Fruit fly (Drosophila melanogaster) whole organism, embryonic: ENCODE measurements around the gene odd.
A peak's percentile ranks its signal among the peaks of the same experiment; 100 is the strongest.

Source experiments
- CG10267 ChIP-seq: fragments of 200-800 bp; sonication (Bioruptor generic); optimal IDR thresholded peaks from 2 replicates; lab custom pipeline; 2018; ENCODE audit warnings: missing biosample characterization, mild to moderate bottlenecking, missing genetic modification characterization, moderate library complexity
- CG10321 ChIP-seq: fragments of 200-800 bp; sonication (Bioruptor generic); IDR thresholded peaks from 2 replicates; pipeline ENCODE4 v1.3.6; 2022; ENCODE audit warnings: missing biosample characterization, missing genetic modification characterization
- CG12219 ChIP-seq: fragments of 200-800 bp; sonication (Bioruptor generic); optimal IDR thresholded peaks from 3 replicates; lab custom pipeline; 2018; ENCODE audit warnings: missing biosample characterization, mild to moderate bottlenecking, missing genetic modification characterization
- CG12299 ChIP-seq: fragments of 200-800 bp; sonication (Bioruptor generic); optimal IDR thresholded peaks from 2 replicates; lab custom pipeline; 2018; ENCODE audit warnings: missing biosample characterization, mild to moderate bottlenecking, missing genetic modification characterization
- CG12659 ChIP-seq: fragments of 200-800 bp; sonication (Bioruptor generic); optimal IDR thresholded peaks from 3 replicates; lab custom pipeline; 2017; ENCODE audit warnings: mild to moderate bottlenecking, missing biosample characterization, missing genetic modification reagents, missing genetic modification characterization
- CG12744 ChIP-seq: fragments of 200-800 bp; sonication (Bioruptor generic); optimal IDR thresholded peaks from 2 replicates; lab custom pipeline; 2016; ENCODE audit warnings: missing biosample characterization, missing genetic modification characterization
- CG14050 ChIP-seq: fragments of 200-800 bp; sonication (Bioruptor generic); IDR thresholded peaks from 3 replicates; pipeline ENCODE4 v1.3.6; 2022; ENCODE audit warnings: missing biosample characterization, missing genetic modification characterization
- CG14441 ChIP-seq: fragments of 200-800 bp; sonication (Bioruptor generic); IDR thresholded peaks from 2 replicates; pipeline ENCODE4 v1.3.6; 2022; ENCODE audit warnings: missing biosample characterization, missing genetic modification characterization
- CG15011 ChIP-seq: fragments of 200-800 bp; sonication (Bioruptor generic); optimal IDR thresholded peaks from 3 replicates; lab custom pipeline; 2018; ENCODE audit warnings: missing biosample characterization, mild to moderate bottlenecking, missing genetic modification characterization
- CG15073 ChIP-seq: fragments of 200-800 bp; sonication (Bioruptor generic); optimal IDR thresholded peaks from 2 replicates; lab custom pipeline; 2016; ENCODE audit warnings: missing biosample characterization, missing genetic modification characterization
- CG17912 ChIP-seq: fragments of 200-800 bp; sonication (Bioruptor generic); optimal IDR thresholded peaks from 2 replicates; lab custom pipeline; 2018; ENCODE audit warnings: missing biosample characterization, mild to moderate bottlenecking, missing genetic modification characterization
- CG1792 ChIP-seq: fragments of 200-800 bp; sonication (Bioruptor generic); optimal IDR thresholded peaks from 2 replicates; lab custom pipeline; 2016; ENCODE audit warnings: missing biosample characterization, missing genetic modification characterization
- CG18476 ChIP-seq: fragments of 200-800 bp; sonication (Bioruptor generic); optimal IDR thresholded peaks from 2 replicates; lab custom pipeline; 2016; ENCODE audit warnings: missing biosample characterization, mild to moderate bottlenecking, missing genetic modification characterization
- CG3065 ChIP-seq: fragments of 200-800 bp; sonication (Bioruptor generic); optimal IDR thresholded peaks from 2 replicates; lab custom pipeline; 2016; ENCODE audit warnings: missing biosample characterization, missing genetic modification characterization
- CG31224 ChIP-seq: fragments of 200-800 bp; sonication (Bioruptor generic); IDR thresholded peaks from 2 replicates; pipeline ENCODE4 v1.3.6; 2022; ENCODE audit warnings: missing biosample characterization, missing genetic modification characterization
- CG31441 ChIP-seq: fragments of 200-800 bp; sonication (Bioruptor generic); IDR thresholded peaks from 2 replicates; pipeline ENCODE4 v1.3.6; 2022; ENCODE audit warnings: missing biosample characterization, missing genetic modification characterization
- CG34376 ChIP-seq: fragments of 200-800 bp; sonication (Bioruptor generic); optimal IDR thresholded peaks from 2 replicates; lab custom pipeline; 2018; ENCODE audit warnings: missing biosample characterization, mild to moderate bottlenecking, missing genetic modification characterization
- CG3838 ChIP-seq: fragments of 200-800 bp; sonication (Bioruptor generic); optimal IDR thresholded peaks from 3 replicates; lab custom pipeline; 2016; ENCODE audit warnings: missing biosample characterization, missing genetic modification characterization
- CG4820 ChIP-seq: fragments of 200-800 bp; sonication (Bioruptor generic); optimal IDR thresholded peaks from 3 replicates; lab custom pipeline; 2016; ENCODE audit warnings: missing biosample characterization, missing genetic modification characterization
- CG6254 ChIP-seq: fragments of 200-800 bp; sonication (Bioruptor generic); optimal IDR thresholded peaks from 3 replicates; lab custom pipeline; 2017; ENCODE audit warnings: mild to moderate bottlenecking, missing biosample characterization, missing genetic modification reagents, missing genetic modification characterization
- CG7556 ChIP-seq: fragments of 200-800 bp; sonication (Bioruptor generic); optimal IDR thresholded peaks from 2 replicates; lab custom pipeline; 2017; ENCODE audit warnings: missing biosample characterization, mild to moderate bottlenecking, missing genetic modification characterization
- CG7928 ChIP-seq: fragments of 200-800 bp; sonication (Bioruptor generic); optimal IDR thresholded peaks from 2 replicates; lab custom pipeline; 2017; ENCODE audit warnings: missing biosample characterization, mild to moderate bottlenecking, missing genetic modification characterization
- CG8089 ChIP-seq: fragments of 200-800 bp; sonication (Bioruptor generic); optimal IDR thresholded peaks from 3 replicates; lab custom pipeline; 2016; ENCODE audit warnings: missing biosample characterization, missing genetic modification characterization
- CG9215 ChIP-seq: fragments of 200-800 bp; sonication (Bioruptor generic); IDR thresholded peaks from 2 replicates; pipeline ENCODE4 v1.3.6; 2022; ENCODE audit warnings: missing biosample characterization, missing genetic modification characterization
- CTCF ChIP-seq: fragments of 200-800 bp; sonication (Bioruptor generic); optimal IDR thresholded peaks from 2 replicates; lab custom pipeline; 2017; ENCODE audit warnings: missing biosample characterization, mild to moderate bottlenecking, missing genetic modification characterization, moderate library complexity
- CoRest ChIP-seq: fragments of 200-800 bp; sonication (Bioruptor generic); optimal IDR thresholded peaks from 3 replicates; lab custom pipeline; 2018; ENCODE audit warnings: missing biosample characterization, mild to moderate bottlenecking, missing genetic modification characterization, moderate library complexity
- D19B ChIP-seq: fragments of 200-800 bp; sonication (Bioruptor generic); optimal IDR thresholded peaks from 2 replicates; lab custom pipeline; 2017; ENCODE audit warnings: missing biosample characterization, mild to moderate bottlenecking, missing genetic modification characterization
- ERR ChIP-seq: fragments of 200-800 bp; sonication (Bioruptor generic); optimal IDR thresholded peaks from 2 replicates; lab custom pipeline; 2016; ENCODE audit warnings: missing biosample characterization, missing genetic modification characterization
- Fer2 ChIP-seq: fragments of 200-800 bp; sonication (Bioruptor generic); optimal IDR thresholded peaks from 2 replicates; lab custom pipeline; 2018; ENCODE audit warnings: missing biosample characterization, mild to moderate bottlenecking, missing genetic modification characterization, moderate library complexity
- HLH4C ChIP-seq: fragments of 200-800 bp; sonication (Bioruptor generic); IDR thresholded peaks from 3 replicates; pipeline ENCODE4 v1.3.6; 2022; ENCODE audit warnings: missing biosample characterization, missing genetic modification characterization; ENCODE audit not compliant: partially characterized antibody
- HmgZ ChIP-seq: fragments of 200-800 bp; sonication (Bioruptor generic); optimal IDR thresholded peaks from 2 replicates; lab custom pipeline; 2018; ENCODE audit warnings: missing biosample characterization, mild to moderate bottlenecking, missing genetic modification characterization
- Hmx ChIP-seq: fragments of 200-800 bp; sonication (Bioruptor generic); optimal IDR thresholded peaks from 2 replicates; lab custom pipeline; 2016; ENCODE audit warnings: missing biosample characterization, missing genetic modification characterization
- Mes4 ChIP-seq: fragments of 200-800 bp; sonication (Bioruptor generic); optimal IDR thresholded peaks from 2 replicates; lab custom pipeline; 2016; ENCODE audit warnings: missing biosample characterization, missing genetic modification characterization
- Oli ChIP-seq: fragments of 200-800 bp; sonication (Bioruptor generic); optimal IDR thresholded peaks from 2 replicates; lab custom pipeline; 2018; ENCODE audit warnings: missing biosample characterization, mild to moderate bottlenecking, missing genetic modification characterization, moderate library complexity
- Poxn ChIP-seq: fragments of 200-800 bp; sonication (Bioruptor generic); IDR thresholded peaks from 2 replicates; pipeline ENCODE4 v1.3.6; 2022; ENCODE audit warnings: missing biosample characterization, missing genetic modification characterization
- Sry-β ChIP-seq: fragments of 200-800 bp; sonication (Bioruptor generic); optimal IDR thresholded peaks from 2 replicates; lab custom pipeline; 2018; ENCODE audit warnings: missing biosample characterization, mild to moderate bottlenecking, missing genetic modification characterization, moderate library complexity
- Usf ChIP-seq: fragments of 200-800 bp; sonication (Bioruptor generic); optimal IDR thresholded peaks from 2 replicates; lab custom pipeline; 2017; ENCODE audit warnings: missing genotype, missing biosample characterization, missing genetic modification characterization
- aop ChIP-seq: fragments of 200-800 bp; sonication (Bioruptor generic); IDR thresholded peaks from 2 replicates; pipeline ENCODE4 v1.3.6; 2022; ENCODE audit warnings: missing biosample characterization, missing genetic modification characterization
- az2 ChIP-seq: fragments of 200-800 bp; sonication (Bioruptor generic); optimal IDR thresholded peaks from 3 replicates; lab custom pipeline; 2016; ENCODE audit warnings: missing biosample characterization, missing genetic modification characterization
- gem ChIP-seq: fragments of 200-800 bp; sonication (Bioruptor generic); optimal IDR thresholded peaks from 2 replicates; lab custom pipeline; 2019; ENCODE audit warnings: missing biosample characterization, mild to moderate bottlenecking, missing genetic modification characterization, moderate library complexity
- knrl ChIP-seq: fragments of 200-800 bp; sonication (Bioruptor generic); IDR thresholded peaks from 3 replicates; pipeline ENCODE4 v1.3.6; 2022; ENCODE audit warnings: missing biosample characterization, missing genetic modification characterization; ENCODE audit not compliant: partially characterized antibody
- lola ChIP-seq, 3 experiments: fragments of >200 bp in 2 of 3; fragments of 200-800 bp in 1 of 3; sonication (Bioruptor generic) in 1 of 3; optimal IDR thresholded peaks; 2 replicates each; lab custom pipeline; 2017 to 2019; ENCODE audit warnings: missing biosample characterization in 3 of 3, missing genetic modification characterization in 3 of 3, mild to moderate bottlenecking in 1 of 3, moderate library complexity in 1 of 3
- lov ChIP-seq, 2 experiments: fragments of 200-800 bp in 1 of 2; fragments of >200 bp in 1 of 2; sonication (Bioruptor generic) in 1 of 2; IDR thresholded peaks in 1 of 2; optimal IDR thresholded peaks in 1 of 2; 2 replicates in 1 of 2; 3 replicates in 1 of 2; pipeline versions ENCODE4 v1.3.6 to Lab custom; 2017 to 2022; ENCODE audit warnings: missing biosample characterization in 1 of 2, missing genetic modification characterization in 1 of 2
- pzg ChIP-seq: fragments of 200-800 bp; sonication (Bioruptor generic); optimal IDR thresholded peaks from 3 replicates; lab custom pipeline; 2018; ENCODE audit warnings: missing biosample characterization, mild to moderate bottlenecking, missing genetic modification characterization, moderate library complexity
- rib ChIP-seq: fragments of 200-800 bp; sonication (Bioruptor generic); IDR thresholded peaks from 2 replicates; pipeline ENCODE4 v1.3.6; 2022; ENCODE audit warnings: missing biosample characterization, missing genetic modification characterization
- salm ChIP-seq: fragments of 200-800 bp; sonication (Bioruptor generic); optimal IDR thresholded peaks from 2 replicates; lab custom pipeline; 2018; ENCODE audit warnings: missing biosample characterization, mild to moderate bottlenecking, missing genetic modification characterization
- sens ChIP-seq: fragments of 200-800 bp; sonication (Bioruptor generic); peaks from one replicate; lab custom pipeline; 2016; ENCODE audit warnings: missing biosample characterization, missing genetic modification characterization
- sna ChIP-seq: fragments of 200-800 bp; sonication (Bioruptor generic); IDR thresholded peaks from 2 replicates; pipeline ENCODE4 v1.3.6; 2022; ENCODE audit warnings: missing biosample characterization, missing genetic modification characterization; ENCODE audit not compliant: partially characterized antibody
- trem ChIP-seq: fragments of 200-800 bp; optimal IDR thresholded peaks from 3 replicates; lab custom pipeline; 2019; ENCODE audit warnings: missing biosample characterization, mild to moderate bottlenecking, missing genetic modification characterization, moderate library complexity

The odd gene

dm6 chr2L:3587907-3588733 is 18.4 kb downstream of the odd start (continued):
- TF ChIP-seq CG14441 (peak; percentile 72), CG9215 (GFP tag; lab: Robert Waterston, UW) (peak; percentile 32; the same call in 1 of the 2 replicates), az2 (peak; percentile 87), sna (GFP tag; lab: Robert Waterston, UW) (no peak), knrl (GFP tag; lab: Robert Waterston, UW) (no peak), CG10321 (GFP tag; lab: Robert Waterston, UW) (no peak), CG12219 (GFP tag; lab: Kevin White, UChicago) (peak; percentile 76), trem (tag; lab: Kevin White, UChicago) (peak; percentile 89), CG3065 (GFP tag; lab: Kevin White, UChicago) (peak; percentile 71), CoRest (tag; lab: Kevin White, UChicago) (peak; percentile 88), CG10267 (tag; lab: Kevin White, UChicago) (peak; percentile 91), Hmx (GFP tag; lab: Kevin White, UChicago) (no peak), CG17912 (GFP tag; lab: Kevin White, UChicago) (no peak), CG7928 (no peak), Poxn (GFP tag; lab: Robert Waterston, UW) (no peak), CG8089 (GFP tag; lab: Kevin White, UChicago) (no peak), aop (GFP tag; lab: Robert Waterston, UW) (no peak), salm (tag; lab: Kevin White, UChicago) (peak; percentile 73), CG31224 (GFP tag; lab: Robert Waterston, UW) (peak; percentile 43; the same call in 1 of the 2 replicates), CG14050 (GFP tag; lab: Robert Waterston, UW) (no peak; the same call in 2 of the 3 replicates), CG1792 (GFP tag; lab: Kevin White, UChicago) (no peak), Usf (peak; percentile 30), ERR (GFP tag; lab: Kevin White, UChicago) (no peak), CG18476 (GFP tag; lab: Kevin White, UChicago) (peak; percentile 24), CG12744 (no peak), Oli (tag; lab: Kevin White, UChicago) (peak; percentile 87), Mes4 (no peak), HmgZ (tag; lab: Kevin White, UChicago) (peak; percentile 36), CG3838 (GFP tag; lab: Kevin White, UChicago) (peak; percentile 39), CG34376 (GFP tag; lab: Kevin White, UChicago) (no peak), CG15073 (GFP tag; lab: Kevin White, UChicago) (peak; percentile 66), CG15011 (peak; percentile 65), Fer2 (peak; percentile 16), sens (peak; percentile 84), D19B (GFP tag; lab: Kevin White, UChicago) (no peak), CG12299 (tag; lab: Kevin White, UChicago) (peak; percentile 34), CG6254 (GFP tag; lab: Kevin White, UChicago) (peak; percentile 87), CG31441 (GFP tag; lab: Robert Waterston, UW) (peak; percentile 92), HLH4C (GFP tag; lab: Robert Waterston, UW) (no peak), gem (tag; lab: Kevin White, UChicago) (peak; percentile 93), lov (optimal IDR thresholded peaks at IDR 0.05; lab: Kevin White, UChicago) (no peak), lov (GFP tag; IDR thresholded peaks at IDR 0.05; lab: Robert Waterston, UW) (peak; percentile 87), lola (GFP tag; optimal IDR thresholded peaks at IDR 0.05; lab: Kevin White, UChicago) (peak in 1 of 3 experiments; percentile 95), Sry-β (peak; percentile 42), CTCF (GFP tag; lab: Kevin White, UChicago) (peak; percentile 13), CG4820 (GFP tag; lab: Kevin White, UChicago) (peak; percentile 76), CG7556 (GFP tag; lab: Kevin White, UChicago) (peak; percentile 87), CG12659 (GFP tag; lab: Kevin White, UChicago) (peak; percentile 59), pzg (GFP tag; lab: Kevin White, UChicago) (no peak), rib (no peak)
